Worm (Caenorhabditis elegans): ENCODE measurements around the gene F49E8.8.

The F49E8.8 gene

DNA sequence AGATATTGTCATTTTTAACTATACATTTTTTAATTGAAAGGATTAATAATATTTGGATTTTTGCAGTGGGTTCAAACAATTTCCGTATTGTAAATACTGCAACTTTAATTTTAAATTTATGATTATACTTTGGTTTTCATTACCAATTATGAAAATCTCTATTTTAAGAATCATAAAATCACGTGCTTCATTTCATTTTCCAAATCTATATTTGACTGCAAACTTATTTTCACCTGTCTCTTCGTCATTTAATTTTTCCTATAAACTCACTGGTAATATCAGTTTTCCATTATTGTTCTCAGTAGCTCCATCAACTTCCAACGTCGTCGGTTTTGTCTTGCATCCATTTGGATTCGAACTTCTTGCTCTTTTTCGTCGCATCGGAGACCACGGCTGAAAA is 24.1 kb upstream of the F49E8.8 start, which contains the start of gene R05G6.1:
Gene R05G6.1, plus strand, starts transcription at position 301 of the 400 bp plus-strand sequence.
- peak; percentile 44 for TF ChIP-seq hlh-4 (tag; optimal IDR thresholded peaks at IDR 0.05)
- TF ChIP-seq Y116A8C.19 (tag; optimal IDR thresholded peaks at IDR 0.05; ENCODE audit: borderline replicate concordance), result no peak

ce11 chrIV:7542485-7543001 is 13.9 kb upstream of the F49E8.8 start, which contains the start of gene R05G6.10:
Gene R05G6.10, minus strand, starts transcription at chrIV:7542535.
- TF ChIP-seq lin-14 (GFP tag; optimal IDR thresholded peaks at IDR 0.05), result peak; percentile 49
- no peak for TF ChIP-seq Y116A8C.19 (tag; optimal IDR thresholded peaks at IDR 0.05; ENCODE audit: borderline replicate concordance)
- no peak for TF ChIP-seq ceh-82 (tag; optimal IDR thresholded peaks at IDR 0.05)
- TF ChIP-seq lin-39 (tag; optimal IDR thresholded peaks at IDR 0.05), result no peak

- TF ChIP-seq ceh-8 (GFP tag; optimal IDR thresholded peaks at IDR 0.05), result no peak
- 0 out of 2 replicates have a peak, but pooled peaks have one; percentile 3 for TF ChIP-seq mab-9 (GFP tag; IDR thresholded peaks at IDR 0.05)
- no peak for TF ChIP-seq nhr-84 (tag; optimal IDR thresholded peaks at IDR 0.05)
- TF ChIP-seq ztf-11 (tag; optimal IDR thresholded peaks at IDR 0.05), result no peak
These were observed 12.8 kb upstream of the F49E8.8 start for ce11 chrIV:7543662-7544061.

DNA sequence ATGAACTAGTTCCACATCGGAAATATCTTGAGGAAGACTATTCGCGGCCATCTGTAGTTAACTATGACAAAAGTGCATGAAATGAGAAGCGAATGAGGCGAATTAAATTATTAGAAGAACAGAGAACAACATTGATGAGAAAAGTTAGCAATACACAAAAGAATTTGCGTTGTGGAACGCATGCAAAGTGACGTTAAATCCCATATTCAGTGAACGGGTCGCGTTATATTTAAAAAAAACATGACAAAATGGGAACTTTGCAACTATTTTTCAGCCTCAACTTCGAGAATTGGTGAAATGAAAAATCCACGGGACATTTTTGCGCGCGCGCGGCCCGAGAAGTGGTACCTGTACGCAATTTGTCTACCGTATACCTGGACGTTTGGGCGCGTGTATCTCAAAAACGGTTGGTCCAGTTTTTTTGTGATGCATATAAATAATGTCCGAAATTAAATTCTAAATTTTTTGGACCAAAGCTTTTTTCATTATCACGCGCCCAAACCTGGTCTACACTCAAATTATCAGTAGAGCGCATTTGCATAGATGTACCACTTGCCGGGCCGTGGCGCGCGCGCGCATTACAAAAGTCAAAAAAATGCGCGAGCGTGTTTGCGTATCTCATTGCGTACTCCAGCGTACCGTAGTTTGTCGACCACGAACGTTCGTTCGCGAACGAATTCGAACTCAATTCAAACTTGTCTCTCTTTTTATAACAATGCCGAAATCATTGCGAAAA is 8.4 kb upstream of the F49E8.8 start, which contains the start of the genes cdd-2 and oef-1:
Gene cdd-2, minus strand, starts transcription at position 51 of the 736 bp plus-strand sequence.
Gene oef-1, plus strand, starts transcription at position 575 of the 736 bp plus-strand sequence.
- TF ChIP-seq mep-1 (tag; optimal IDR thresholded peaks at IDR 0.05) (no peak), tlp-1 (tag; optimal IDR thresholded peaks at IDR 0.05) (no peak), xbp-1 (tag; optimal IDR thresholded peaks at IDR 0.05) (no peak), C34B4.2 (tag; optimal IDR thresholded peaks at IDR 0.05) (no peak), ceh-63 (GFP tag; optimal IDR thresholded peaks at IDR 0.05) (no peak), lin-14 (GFP tag; optimal IDR thresholded peaks at IDR 0.05) (no peak), dsc-1 (tag; optimal IDR thresholded peaks at IDR 0.05) (no peak), Y116A8C.19 (tag; optimal IDR thresholded peaks at IDR 0.05; ENCODE audit: borderline replicate concordance) (no peak), mef-2 (tag; optimal IDR thresholded peaks at IDR 0.05) (no peak), pag-3 (tag; optimal IDR thresholded peaks at IDR 0.05; ENCODE audit: borderline replicate concordance, insufficient read depth) (no peak), ces-1 (GFP tag; optimal IDR thresholded peaks at IDR 0.05) (no peak), sup-37 (GFP tag; optimal IDR thresholded peaks at IDR 0.05) (no peak)

DNA sequence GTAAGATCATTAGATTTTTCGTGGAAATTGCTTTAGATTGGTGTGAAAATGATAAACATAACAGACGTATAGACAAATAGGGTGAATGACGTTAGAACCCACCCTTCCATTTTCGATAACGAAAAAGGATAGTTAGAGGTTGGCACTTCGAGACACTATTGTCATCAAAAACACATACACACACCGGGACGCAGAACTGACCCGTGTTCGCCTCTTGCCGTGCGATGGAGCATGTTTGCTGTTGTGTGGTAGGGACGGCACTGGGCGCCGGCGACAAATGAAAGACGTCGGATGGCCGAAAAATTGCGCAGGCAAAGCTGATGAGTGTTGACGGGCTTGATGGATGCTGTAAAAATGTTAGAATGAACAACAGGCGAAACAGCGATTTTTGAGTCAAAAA is 6.6 kb upstream of the F49E8.8 start:
- TF ChIP-seq ztf-4 (tag; optimal IDR thresholded peaks at IDR 0.05), result no peak
- TF ChIP-seq lin-15B (tag; optimal IDR thresholded peaks at IDR 0.05), result peak; percentile 20
- TF ChIP-seq dsc-1 (tag; optimal IDR thresholded peaks at IDR 0.05), result no peak
- TF ChIP-seq xbp-1 (tag; optimal IDR thresholded peaks at IDR 0.05), result no peak
- TF ChIP-seq sptf-1 (tag; optimal IDR thresholded peaks at IDR 0.05), result no peak
- no peak for TF ChIP-seq unc-130 (tag; optimal IDR thresholded peaks at IDR 0.05)
- TF ChIP-seq rnt-1 (tag; optimal IDR thresholded peaks at IDR 0.05), result peak; percentile 34
- peak in 1 of 2 experiments; percentile 29 for TF ChIP-seq mdl-1 (tag; optimal IDR thresholded peaks at IDR 0.05)
- no peak for TF ChIP-seq lir-3 (tag; optimal IDR thresholded peaks at IDR 0.05; ENCODE audit: poor library complexity)
- TF ChIP-seq jun-1 (tag; optimal IDR thresholded peaks at IDR 0.05), result no peak
- no peak for TF ChIP-seq elt-3 (tag; optimal IDR thresholded peaks at IDR 0.05)
- peak; percentile 27 for TF ChIP-seq snu-23 (GFP tag; optimal IDR thresholded peaks at IDR 0.05)
- no peak for TF ChIP-seq unc-98 (GFP tag; IDR thresholded peaks at IDR 0.05)
- TF ChIP-seq F16B12.6 (tag; optimal IDR thresholded peaks at IDR 0.05), result peak; percentile 29
- TF ChIP-seq fkh-10 (GFP tag; optimal IDR thresholded peaks at IDR 0.05), result no peak
- peak; percentile 89 for TF ChIP-seq skn-1 (tag; optimal IDR thresholded peaks at IDR 0.05)
- TF ChIP-seq vab-15 (tag; optimal IDR thresholded peaks at IDR 0.05), result no peak
- TF ChIP-seq aly-2 (tag; optimal IDR thresholded peaks at IDR 0.05), result no peak
- TF ChIP-seq blmp-1 (tag; optimal IDR thresholded peaks at IDR 0.05), result no peak
- TF ChIP-seq efl-1 (optimal IDR thresholded peaks at IDR 0.05), result peak; percentile 13 to 46
- peak in 1 of 2 experiments; percentile 45 for TF ChIP-seq efl-1 (GFP tag; optimal IDR thresholded peaks at IDR 0.05 in 1 of 2)
- TF ChIP-seq lin-35 (GFP tag; optimal IDR thresholded peaks at IDR 0.05), result peak; percentile 22 to 53
- no peak for TF ChIP-seq nhr-76 (tag; optimal IDR thresholded peaks at IDR 0.05)
- TF ChIP-seq ets-5 (GFP tag; IDR thresholded peaks at IDR 0.05), result no peak
- no peak for TF ChIP-seq grh-1 (GFP tag; IDR thresholded peaks at IDR 0.05)
- TF ChIP-seq mep-1 (tag; optimal IDR thresholded peaks at IDR 0.05), result no peak
- TF ChIP-seq ceh-82 (tag; optimal IDR thresholded peaks at IDR 0.05), result peak in 1 of 3 experiments; percentile 36
- no peak for TF ChIP-seq nhr-11 (tag; optimal IDR thresholded peaks at IDR 0.05)

Data from whole organism, L1 larva.